Worm (Caenorhabditis elegans): Measurements from ENCODE around the gene srsx-3.

srsx-3 gene

DNA sequence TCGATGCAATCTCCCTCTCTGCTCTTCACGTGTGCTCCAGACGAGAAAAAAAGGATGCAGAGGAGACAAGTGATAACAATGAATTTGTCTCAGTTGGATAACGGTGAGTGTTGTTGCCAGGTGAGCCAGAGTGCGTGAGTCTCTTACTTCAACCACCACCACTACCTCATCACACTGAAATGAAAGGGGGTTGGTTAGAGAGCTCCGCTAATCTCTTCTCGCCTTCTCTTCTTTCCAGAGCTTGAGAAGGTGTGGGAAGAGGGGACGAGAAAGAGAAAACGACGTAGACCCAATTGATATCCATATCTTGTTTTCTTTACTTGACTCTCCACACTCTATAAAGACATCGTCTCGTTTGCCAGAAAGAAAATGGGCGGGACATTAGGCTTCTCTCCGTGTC, 34.3 kb upstream of the srsx-3 start (continued):
- TF ChIP-seq ceh-90 (tag; optimal IDR thresholded peaks at IDR 0.05): no peak
- TF ChIP-seq lin-35 (GFP tag; optimal IDR thresholded peaks at IDR 0.05): no peak
- TF ChIP-seq grh-1 (GFP tag; IDR thresholded peaks at IDR 0.05): no peak
- TF ChIP-seq nhr-237 (tag; optimal IDR thresholded peaks at IDR 0.05): no peak
- no peak for TF ChIP-seq xbp-1 (tag; optimal IDR thresholded peaks at IDR 0.05)
- no peak for TF ChIP-seq mef-2 (tag; optimal IDR thresholded peaks at IDR 0.05)
- no peak for TF ChIP-seq pax-3 (tag; optimal IDR thresholded peaks at IDR 0.05)
- TF ChIP-seq pag-3 (tag; optimal IDR thresholded peaks at IDR 0.05; ENCODE audit: borderline replicate concordance, insufficient read depth): no peak

- TF ChIP-seq fkh-8 (tag; optimal IDR thresholded peaks at IDR 0.05) (peak; percentile 77), dpl-1 (GFP tag; optimal IDR thresholded peaks at IDR 0.05) (no peak), sox-4 (tag; optimal IDR thresholded peaks at IDR 0.05) (peak; percentile 32), lin-15B (tag; optimal IDR thresholded peaks at IDR 0.05) (no peak), jun-1 (tag; optimal IDR thresholded peaks at IDR 0.05) (no peak), dsc-1 (tag; optimal IDR thresholded peaks at IDR 0.05) (peak; percentile 46), nhr-47 (tag; optimal IDR thresholded peaks at IDR 0.05) (peak; percentile 41), F16B12.6 (tag; optimal IDR thresholded peaks at IDR 0.05) (no peak), unc-130 (tag; optimal IDR thresholded peaks at IDR 0.05) (no peak), fkh-4 (tag; optimal IDR thresholded peaks at IDR 0.05; ENCODE audit: borderline replicate concordance) (no peak), nhr-84 (tag; optimal IDR thresholded peaks at IDR 0.05) (no peak), nhr-71 (tag; optimal IDR thresholded peaks at IDR 0.05) (peak; percentile 51), egl-13 (tag; optimal IDR thresholded peaks at IDR 0.05) (peak; percentile 22), lin-39 (tag; optimal IDR thresholded peaks at IDR 0.05) (no peak), lin-35 (GFP tag; optimal IDR thresholded peaks at IDR 0.05) (no peak), nhr-28 (tag; optimal IDR thresholded peaks at IDR 0.05) (no peak), nhr-20 (tag; optimal IDR thresholded peaks at IDR 0.05) (peak; percentile 43), lin-14 (GFP tag; optimal IDR thresholded peaks at IDR 0.05) (peak; percentile 16), lsy-2 (tag; optimal IDR thresholded peaks at IDR 0.05) (peak in 1 of 2 experiments; percentile 1)
These were observed 33.5 kb upstream of the srsx-3 start for ce11 chrV:7970519-7970918.

DNA sequence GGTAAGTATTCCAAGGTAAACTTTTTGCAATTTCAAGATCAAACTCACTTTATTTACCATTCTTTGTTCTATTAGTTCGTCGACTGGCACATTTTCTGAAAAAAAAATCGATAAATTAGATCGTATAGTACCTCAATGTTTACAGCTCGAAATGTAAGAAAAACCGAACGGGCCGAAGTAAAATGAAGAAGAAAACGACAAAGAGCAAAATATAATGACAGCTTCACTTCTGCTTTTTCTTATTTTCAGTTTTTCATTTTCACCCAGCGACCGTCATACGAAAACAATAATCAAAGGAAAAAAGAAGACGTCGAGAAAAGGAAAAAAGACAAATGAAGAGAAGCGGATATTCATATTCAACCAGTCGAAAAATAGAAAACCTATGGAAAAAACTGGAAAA, 32.1 kb upstream of the srsx-3 start, which contains the start of gene che-7:
Gene che-7 (minus strand): TSS at position 101 of the 400 bp plus-strand sequence.
- TF ChIP-seq nhr-77 (tag; optimal IDR thresholded peaks at IDR 0.05): no peak
- TF ChIP-seq irx-1 (tag; optimal IDR thresholded peaks at IDR 0.05): no peak
- no peak for TF ChIP-seq lin-14 (GFP tag; optimal IDR thresholded peaks at IDR 0.05)
- TF ChIP-seq ztf-4 (tag; optimal IDR thresholded peaks at IDR 0.05): no peak
- no peak for TF ChIP-seq C34B4.2 (tag; optimal IDR thresholded peaks at IDR 0.05)
- TF ChIP-seq F16B12.6 (tag; optimal IDR thresholded peaks at IDR 0.05): no peak
- TF ChIP-seq ztf-11 (tag; optimal IDR thresholded peaks at IDR 0.05): no peak

DNA sequence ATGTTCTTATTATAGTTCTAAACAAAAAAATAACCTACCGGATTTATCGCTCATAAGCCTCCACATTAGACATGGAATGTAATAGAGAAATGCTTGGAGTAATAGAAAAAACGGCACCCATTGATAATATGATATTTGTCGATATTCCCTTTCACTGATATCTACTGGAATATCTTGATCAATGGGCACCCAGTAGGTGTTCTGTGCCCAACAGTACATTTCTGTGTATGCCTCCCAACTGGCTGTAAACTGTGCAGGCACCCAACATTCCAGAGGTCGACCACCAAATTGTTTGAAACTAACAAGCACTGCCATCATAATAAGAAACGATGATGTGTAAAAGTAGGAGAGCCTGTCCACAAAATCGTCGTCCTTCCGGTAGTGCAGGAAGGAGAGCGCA, 27.4 kb upstream of the srsx-3 start:
- no peak for TF ChIP-seq nhr-11 (tag; optimal IDR thresholded peaks at IDR 0.05)
- TF ChIP-seq nhr-28 (tag; optimal IDR thresholded peaks at IDR 0.05): no peak
- TF ChIP-seq sptf-1 (tag; optimal IDR thresholded peaks at IDR 0.05): no peak
- no peak for TF ChIP-seq ceh-88 (GFP tag; IDR thresholded peaks at IDR 0.05)
- no peak for TF ChIP-seq xbp-1 (tag; optimal IDR thresholded peaks at IDR 0.05)
- no peak for TF ChIP-seq dsc-1 (tag; optimal IDR thresholded peaks at IDR 0.05)
- TF ChIP-seq ztf-4 (tag; optimal IDR thresholded peaks at IDR 0.05): no peak
- no peak for TF ChIP-seq unc-30 (tag; optimal IDR thresholded peaks at IDR 0.05)
- TF ChIP-seq mep-1 (tag; optimal IDR thresholded peaks at IDR 0.05): no peak
- no peak for TF ChIP-seq unc-62 (GFP tag; optimal IDR thresholded peaks at IDR 0.05)
- TF ChIP-seq efl-1 (optimal IDR thresholded peaks at IDR 0.05): no peak
- no peak for TF ChIP-seq efl-1 (GFP tag; optimal IDR thresholded peaks at IDR 0.05 in 1 of 2)
- no peak for TF ChIP-seq C04F5.9 (tag; optimal IDR thresholded peaks at IDR 0.05)
- no peak for TF ChIP-seq nhr-237 (tag; optimal IDR thresholded peaks at IDR 0.05)
- TF ChIP-seq aly-2 (tag; optimal IDR thresholded peaks at IDR 0.05): no peak
- no peak for TF ChIP-seq zip-4 (GFP tag; optimal IDR thresholded peaks at IDR 0.05)
- no peak for TF ChIP-seq lin-15B (tag; optimal IDR thresholded peaks at IDR 0.05)
- TF ChIP-seq unc-86 (tag; optimal IDR thresholded peaks at IDR 0.05): no peak
